Worm (Caenorhabditis elegans): ENCODE measurements around the gene apc-11.

The apc-11 gene

ce11 chrIII:4568455-4568854 lies 25.8 kb downstream of the apc-11 start, which contains the start of gene idhg-1 (continued):
- no peak for TF ChIP-seq fos-1 (tag; optimal IDR thresholded peaks at IDR 0.05)
- peak; percentile 37 for TF ChIP-seq nhr-11 (tag; optimal IDR thresholded peaks at IDR 0.05)
- peak; percentile 4 for TF ChIP-seq lin-15B (tag; optimal IDR thresholded peaks at IDR 0.05)
- no peak for TF ChIP-seq hlh-4 (tag; optimal IDR thresholded peaks at IDR 0.05)
- no peak for TF ChIP-seq ceh-63 (GFP tag; optimal IDR thresholded peaks at IDR 0.05)
- TF ChIP-seq sptf-1 (tag; optimal IDR thresholded peaks at IDR 0.05), result no peak
- TF ChIP-seq rnt-1 (tag; optimal IDR thresholded peaks at IDR 0.05), result peak; percentile 60
- peak; percentile 19 to 63 for TF ChIP-seq lin-35 (GFP tag; optimal IDR thresholded peaks at IDR 0.05)
- no peak for TF ChIP-seq unc-30 (tag; optimal IDR thresholded peaks at IDR 0.05)
- peak; percentile 61 for TF ChIP-seq unc-130 (tag; optimal IDR thresholded peaks at IDR 0.05)
- no peak for TF ChIP-seq mab-9 (GFP tag; IDR thresholded peaks at IDR 0.05)
- peak; percentile 64 for TF ChIP-seq C16A3.4 (tag; optimal IDR thresholded peaks at IDR 0.05)
- no peak for TF ChIP-seq fkh-4 (tag; optimal IDR thresholded peaks at IDR 0.05; ENCODE audit: borderline replicate concordance)
- TF ChIP-seq efl-3 (GFP tag; optimal IDR thresholded peaks at IDR 0.05), result no peak
- TF ChIP-seq nhr-85 (tag), result peak; percentile 86
- no peak for TF ChIP-seq aly-2 (tag; optimal IDR thresholded peaks at IDR 0.05)
- peak; percentile 34 for TF ChIP-seq irx-1 (tag; optimal IDR thresholded peaks at IDR 0.05)
- no peak for TF ChIP-seq unc-98 (GFP tag; IDR thresholded peaks at IDR 0.05)
- TF ChIP-seq F16B12.6 (tag; optimal IDR thresholded peaks at IDR 0.05), result peak; percentile 29
- peak; percentile 52 for TF ChIP-seq tbx-2 (tag; optimal IDR thresholded peaks at IDR 0.05)
- peak; percentile 76 for TF ChIP-seq nhr-47 (tag; optimal IDR thresholded peaks at IDR 0.05)
- TF ChIP-seq isw-1 (GFP tag; IDR thresholded peaks at IDR 0.05), result no peak; the same call in none of the 2 replicates
- no peak for TF ChIP-seq alr-1 (tag; optimal IDR thresholded peaks at IDR 0.05; ENCODE audit: borderline replicate concordance)
- no peak for TF ChIP-seq sup-37 (GFP tag; optimal IDR thresholded peaks at IDR 0.05)
- peak; percentile 58 for TF ChIP-seq snpc-4 (tag; optimal IDR thresholded peaks at IDR 0.05)
- TF ChIP-seq elt-2 (tag; optimal IDR thresholded peaks at IDR 0.05), result peak; percentile 67
- TF ChIP-seq nhr-20 (tag; optimal IDR thresholded peaks at IDR 0.05), result peak; percentile 72
- peak; percentile 9 for TF ChIP-seq nhr-77 (tag; optimal IDR thresholded peaks at IDR 0.05)
- TF ChIP-seq ama-1 (optimal IDR thresholded peaks at IDR 0.05), result no peak
- peak; percentile 71 for TF ChIP-seq xbp-1 (tag; optimal IDR thresholded peaks at IDR 0.05)
- peak; percentile 71 to 74 for TF ChIP-seq lsy-2 (tag; optimal IDR thresholded peaks at IDR 0.05)
- no peak for TF ChIP-seq ces-1 (GFP tag; optimal IDR thresholded peaks at IDR 0.05)

ce11 chrIII:4568030-4568429 lies 26.2 kb downstream of the apc-11 start, which contains the start of gene mlcd-1:
Gene mlcd-1 (minus strand): TSS chrIII:4568130.
- TF ChIP-seq alr-1 (tag; optimal IDR thresholded peaks at IDR 0.05; ENCODE audit: borderline replicate concordance), result no peak
- no peak for TF ChIP-seq fkh-10 (GFP tag; optimal IDR thresholded peaks at IDR 0.05)
- TF ChIP-seq fkh-4 (tag; optimal IDR thresholded peaks at IDR 0.05; ENCODE audit: borderline replicate concordance), result no peak
- TF ChIP-seq efl-1 (optimal IDR thresholded peaks at IDR 0.05), result no peak
- TF ChIP-seq efl-1 (GFP tag; optimal IDR thresholded peaks at IDR 0.05 in 1 of 2), result no peak
- TF ChIP-seq snu-23 (GFP tag; optimal IDR thresholded peaks at IDR 0.05), result no peak
- TF ChIP-seq unc-98 (GFP tag; IDR thresholded peaks at IDR 0.05), result no peak
- TF ChIP-seq hlh-4 (tag; optimal IDR thresholded peaks at IDR 0.05), result no peak
- TF ChIP-seq mep-1 (tag; optimal IDR thresholded peaks at IDR 0.05), result no peak
- TF ChIP-seq vab-15 (tag; optimal IDR thresholded peaks at IDR 0.05), result no peak

ce11 chrIII:4562070-4562788 lies 32.0 kb downstream of the apc-11 start, which contains the start of gene pan-1:
Gene pan-1 (plus strand): TSS chrIII:4562738.
- peak; percentile 82 for TF ChIP-seq lin-14 (GFP tag; optimal IDR thresholded peaks at IDR 0.05)
- no peak for TF ChIP-seq ceh-63 (GFP tag; optimal IDR thresholded peaks at IDR 0.05)
- TF ChIP-seq egl-27 (tag; optimal IDR thresholded peaks at IDR 0.05), result no peak
- no peak for TF ChIP-seq Y116A8C.19 (tag; optimal IDR thresholded peaks at IDR 0.05; ENCODE audit: borderline replicate concordance)
- TF ChIP-seq elt-2 (tag; optimal IDR thresholded peaks at IDR 0.05), result no peak
- no peak for TF ChIP-seq fos-1 (tag; optimal IDR thresholded peaks at IDR 0.05)
- TF ChIP-seq aha-1 (tag; optimal IDR thresholded peaks at IDR 0.05), result no peak
- TF ChIP-seq lin-35 (GFP tag; optimal IDR thresholded peaks at IDR 0.05), result peak in 1 of 2 experiments; percentile 0
- TF ChIP-seq snu-23 (GFP tag; optimal IDR thresholded peaks at IDR 0.05), result peak; percentile 42
- peak; percentile 33 for TF ChIP-seq swsn-7 (tag; optimal IDR thresholded peaks at IDR 0.05)
- TF ChIP-seq snpc-4 (tag; optimal IDR thresholded peaks at IDR 0.05), result peak; percentile 20
- no peak for TF ChIP-seq tlp-1 (tag; optimal IDR thresholded peaks at IDR 0.05)
- TF ChIP-seq aly-2 (tag; optimal IDR thresholded peaks at IDR 0.05), result no peak
- TF ChIP-seq irx-1 (tag; optimal IDR thresholded peaks at IDR 0.05), result no peak
- peak; percentile 39 for TF ChIP-seq nhr-71 (tag; optimal IDR thresholded peaks at IDR 0.05)
- no peak for TF ChIP-seq dsc-1 (tag; optimal IDR thresholded peaks at IDR 0.05)
- no peak for TF ChIP-seq mab-9 (GFP tag; IDR thresholded peaks at IDR 0.05)
- TF ChIP-seq nhr-77 (tag; optimal IDR thresholded peaks at IDR 0.05), result no peak
- peak; percentile 74 for TF ChIP-seq ztf-4 (tag; optimal IDR thresholded peaks at IDR 0.05)
- peak; percentile 7 to 35 for TF ChIP-seq efl-1 (optimal IDR thresholded peaks at IDR 0.05)
- no peak for TF ChIP-seq efl-1 (GFP tag; optimal IDR thresholded peaks at IDR 0.05 in 1 of 2)
- TF ChIP-seq lsy-2 (tag; optimal IDR thresholded peaks at IDR 0.05), result peak; percentile 21 to 46
- peak; percentile 25 for TF ChIP-seq rnt-1 (tag; optimal IDR thresholded peaks at IDR 0.05)
- TF ChIP-seq dpl-1 (GFP tag; optimal IDR thresholded peaks at IDR 0.05), result peak in 1 of 3 experiments; percentile 18

All from whole organism, L1 larva.